Fruit fly (Drosophila melanogaster): Measurements from ENCODE around the gene CG2540.

CG2540 gene

DNA sequence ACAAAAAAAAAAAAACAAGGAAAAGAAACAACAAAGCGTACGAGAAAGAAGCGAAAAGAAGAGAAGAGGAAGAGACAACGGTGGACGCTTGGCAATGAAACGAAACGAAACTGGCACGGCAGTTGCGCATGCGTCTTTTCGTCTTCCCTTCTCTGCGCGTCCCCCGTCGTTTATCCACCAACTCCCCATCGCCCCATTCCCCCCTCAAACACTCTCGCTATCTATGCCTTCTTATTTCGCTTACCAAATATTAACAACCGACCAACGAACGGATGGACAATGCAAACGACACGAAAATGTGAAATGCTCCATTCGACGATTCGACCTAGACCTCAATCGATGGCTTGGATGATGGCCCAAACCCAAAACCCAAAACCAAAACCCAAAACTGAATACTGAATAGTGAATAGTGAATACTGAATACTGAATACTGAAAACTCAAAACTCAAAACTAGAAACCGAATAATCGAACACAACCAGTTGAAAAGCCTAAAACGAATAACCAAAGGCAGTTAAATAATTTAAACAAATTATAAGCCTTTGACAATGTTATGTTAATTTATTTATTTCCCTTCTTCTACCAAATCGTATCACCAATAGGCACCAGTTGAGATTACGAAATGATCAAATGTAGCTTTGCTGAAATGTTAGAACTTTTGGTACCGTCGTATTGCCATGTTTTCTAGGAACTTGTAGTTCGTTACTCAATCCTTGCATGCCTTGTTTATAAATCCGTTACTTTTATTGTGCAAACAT is 41.0 kb downstream of the CG2540 start:
- no peak for TF ChIP-seq Dll (optimal IDR thresholded peaks at IDR 0.05)
- TF ChIP-seq usp (GFP tag; optimal IDR thresholded peaks at IDR 0.05), result no peak
- no peak for TF ChIP-seq CG8478 (optimal IDR thresholded peaks at IDR 0.05)
- TF ChIP-seq EcR (GFP tag; optimal IDR thresholded peaks at IDR 0.05), result no peak

DNA sequence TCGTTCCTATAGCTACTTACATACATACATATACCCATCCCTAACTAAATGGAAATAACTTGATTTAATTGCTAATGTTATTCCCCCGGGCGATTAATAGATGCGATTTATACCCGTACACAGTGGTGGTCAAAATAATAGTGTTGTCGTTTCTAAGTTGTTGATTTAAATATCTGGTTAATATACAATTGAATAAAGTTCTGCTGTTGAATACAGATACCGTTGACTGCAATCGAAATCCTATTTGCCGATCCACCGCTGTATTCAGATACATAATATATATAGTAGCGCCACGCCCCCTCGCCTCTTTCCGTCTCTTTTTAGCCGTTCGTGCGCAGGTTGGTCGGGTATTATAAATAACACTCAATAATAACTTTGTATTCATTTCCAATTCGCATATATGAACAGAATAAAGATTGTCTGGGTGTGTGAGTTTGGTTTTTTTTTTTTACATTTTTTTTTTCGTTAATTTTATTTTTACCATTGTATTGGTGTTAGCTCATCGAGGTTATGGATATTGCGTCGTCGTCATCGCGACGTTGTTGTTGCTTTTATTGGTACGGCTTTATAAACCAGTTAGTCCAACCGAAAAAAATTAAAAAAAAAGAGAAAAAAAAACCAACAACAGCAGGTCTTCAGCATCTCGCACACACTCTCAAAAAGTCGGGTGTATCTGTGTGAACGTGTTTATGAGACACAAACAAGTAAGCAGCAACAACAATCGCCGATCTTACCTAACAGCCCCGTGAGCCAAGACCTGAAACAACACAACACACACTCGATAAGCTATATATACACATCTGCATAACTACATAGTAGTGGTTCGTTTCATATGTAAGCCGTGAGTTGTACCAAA is 42.9 kb downstream of the CG2540 start:
- TF ChIP-seq Dll (optimal IDR thresholded peaks at IDR 0.05), result no peak
- no peak for TF ChIP-seq psq (optimal IDR thresholded peaks at IDR 0.05)
- TF ChIP-seq EcR (GFP tag; optimal IDR thresholded peaks at IDR 0.05), result no peak
- no peak for TF ChIP-seq usp (GFP tag; optimal IDR thresholded peaks at IDR 0.05)
- TF ChIP-seq CG8478 (optimal IDR thresholded peaks at IDR 0.05), result no peak
- TF ChIP-seq pan (optimal IDR thresholded peaks at IDR 0.05), result no peak

DNA sequence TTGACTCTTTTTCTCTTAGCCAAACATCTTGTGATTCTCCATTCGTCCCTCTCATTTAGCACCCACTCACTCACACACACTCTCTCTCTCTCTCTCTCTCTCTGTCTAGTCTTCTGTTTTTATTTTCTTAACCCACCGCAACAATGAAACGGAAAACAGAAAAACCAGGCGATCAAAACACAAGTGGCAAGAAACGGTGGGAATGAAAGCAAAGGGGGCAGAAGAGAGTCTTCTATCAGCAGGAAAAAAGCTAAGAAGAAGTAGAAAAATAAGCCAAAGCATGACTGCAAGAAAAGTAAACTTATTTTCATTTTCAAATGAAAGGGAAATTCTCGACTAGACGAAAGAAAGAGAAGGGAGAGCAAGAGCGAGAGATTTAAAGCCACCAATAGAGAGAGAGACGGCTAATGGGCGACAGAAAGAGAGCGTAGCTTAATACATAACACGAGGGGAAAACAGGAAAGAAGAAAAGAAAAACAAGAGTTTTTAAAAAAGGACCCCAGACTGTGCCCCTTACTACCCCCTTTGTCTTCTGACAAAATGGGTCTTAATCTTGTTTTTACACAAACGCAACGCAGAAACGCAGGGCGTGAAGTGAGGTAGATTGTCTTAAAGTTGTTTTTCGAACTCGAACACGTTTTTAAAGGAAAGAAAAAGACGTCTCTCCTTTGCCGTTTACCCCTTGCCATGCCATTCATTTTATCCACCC is 44.3 kb downstream of the CG2540 start:
- no peak for TF ChIP-seq CG8478 (optimal IDR thresholded peaks at IDR 0.05)
- TF ChIP-seq usp (GFP tag; optimal IDR thresholded peaks at IDR 0.05), result no peak
- TF ChIP-seq Dll (optimal IDR thresholded peaks at IDR 0.05), result no peak
- TF ChIP-seq psq (optimal IDR thresholded peaks at IDR 0.05), result no peak
- no peak for TF ChIP-seq EcR (GFP tag; optimal IDR thresholded peaks at IDR 0.05)
- no peak for TF ChIP-seq pan (optimal IDR thresholded peaks at IDR 0.05)

DNA sequence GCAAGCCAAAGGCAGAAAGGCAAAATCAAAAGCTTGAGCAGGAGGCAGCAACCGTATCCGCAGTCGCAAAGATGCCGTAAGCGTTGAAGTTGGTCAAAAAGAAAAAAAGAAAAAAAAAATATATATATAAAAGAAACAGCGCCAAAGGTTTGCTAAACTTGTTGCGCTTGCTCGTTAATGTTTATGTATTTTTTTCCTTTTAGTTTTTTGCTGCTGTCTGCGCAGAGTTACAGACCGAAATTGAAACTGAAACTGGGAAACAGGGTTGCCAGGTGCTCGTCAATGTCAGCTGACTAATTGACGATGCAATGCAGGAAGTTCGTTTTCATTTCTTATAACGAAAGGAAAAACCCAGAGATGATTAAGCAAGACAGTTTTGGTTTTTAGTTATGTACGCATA is 45.6 kb downstream of the CG2540 start:
- TF ChIP-seq EcR (GFP tag; optimal IDR thresholded peaks at IDR 0.05) (no peak), Dll (optimal IDR thresholded peaks at IDR 0.05) (no peak), psq (optimal IDR thresholded peaks at IDR 0.05) (no peak), CG8478 (optimal IDR thresholded peaks at IDR 0.05) (no peak), usp (GFP tag; optimal IDR thresholded peaks at IDR 0.05) (no peak), pan (optimal IDR thresholded peaks at IDR 0.05) (no peak)

DNA sequence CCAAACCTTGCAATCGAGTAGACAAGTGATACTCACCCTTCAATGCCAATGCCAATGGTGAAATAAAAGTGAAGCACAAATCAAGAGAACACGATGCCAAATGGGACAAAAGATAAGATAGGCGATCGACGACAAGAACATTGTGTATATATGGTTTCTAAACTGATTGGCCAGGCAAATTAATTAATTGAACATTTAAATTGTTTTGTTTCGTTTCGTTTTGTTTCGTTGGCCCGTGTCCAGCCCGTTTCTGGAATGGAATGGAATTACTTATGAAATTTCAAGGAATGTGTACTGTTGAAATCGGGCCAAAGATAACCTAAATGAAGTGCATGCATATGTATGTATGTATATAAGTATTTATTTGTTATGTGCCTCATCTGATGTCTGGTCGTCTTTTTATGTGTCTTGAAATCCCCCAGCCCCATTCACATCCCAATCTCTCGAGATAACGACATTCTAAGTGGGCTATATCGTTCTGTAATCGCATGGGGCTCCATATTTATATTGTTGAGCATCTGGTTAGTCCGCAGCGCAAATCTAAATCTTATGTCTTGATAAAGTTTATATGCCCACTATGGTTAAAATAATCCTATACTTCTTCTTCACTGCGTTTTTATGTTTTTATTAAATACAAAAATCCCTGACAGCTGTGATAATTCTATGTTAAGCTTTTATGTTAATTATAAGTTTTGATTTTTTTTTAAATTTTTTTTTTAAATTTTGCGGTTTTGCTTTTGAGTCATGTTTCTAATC is 46.3 kb downstream of the CG2540 start:
- TF ChIP-seq psq (optimal IDR thresholded peaks at IDR 0.05), result no peak
- no peak for TF ChIP-seq EcR (GFP tag; optimal IDR thresholded peaks at IDR 0.05)

DNA sequence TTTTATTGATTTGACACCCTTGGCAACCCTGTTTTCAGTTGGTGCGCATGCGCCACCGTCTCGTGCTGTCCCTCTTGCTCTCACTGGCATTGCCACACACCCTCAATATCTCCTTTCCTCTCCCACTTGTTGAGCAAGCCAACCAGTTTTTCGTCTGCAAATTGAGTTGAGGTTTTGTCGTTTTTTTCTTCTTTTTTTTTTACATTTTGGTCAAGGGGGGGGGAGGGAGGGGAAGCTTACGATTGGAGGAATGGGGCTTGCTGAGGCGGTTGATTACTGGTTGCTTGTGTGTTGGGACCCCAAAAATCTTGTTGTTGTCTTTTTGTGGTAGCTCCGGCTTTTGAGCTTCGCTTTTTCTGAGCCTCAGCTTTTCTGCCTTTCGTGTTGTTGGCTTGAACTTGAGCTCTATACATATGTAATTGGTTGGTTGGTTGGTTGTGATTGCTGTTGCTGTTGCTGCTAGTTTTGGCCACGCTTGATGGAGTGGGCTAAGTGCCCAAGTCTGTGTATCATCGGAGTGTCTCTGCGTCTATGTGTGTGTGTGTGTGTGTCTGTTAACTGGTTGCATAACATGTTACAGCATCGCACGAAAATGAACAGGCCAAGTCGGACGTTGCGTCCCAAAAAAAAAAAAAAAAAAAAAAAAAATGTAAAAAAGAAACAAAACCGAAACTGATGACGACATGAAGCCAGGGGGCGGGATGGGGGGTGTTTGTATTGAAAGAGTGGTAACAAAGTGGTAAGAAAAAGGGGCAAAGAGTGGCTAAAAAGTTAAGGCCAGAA is 47.1 kb downstream of the CG2540 start:
- no peak for TF ChIP-seq pan (optimal IDR thresholded peaks at IDR 0.05)
- TF ChIP-seq Dll (optimal IDR thresholded peaks at IDR 0.05), result no peak
